Worm (Caenorhabditis elegans) whole organism, L2 larva: ENCODE results near the gene sdc-2.
A peak's percentile ranks its signal among the peaks of the same experiment; 100 is the strongest.

Experiments
- F13H6.1 ChIP-seq: sonication (generic microtip); optimal IDR thresholded peaks from 2 replicates; lab custom pipeline; 2016; ENCODE audit warnings: missing genetic modification characterization, missing compliant biosample characterization
- Y55F3AM.14 ChIP-seq: fragments of 200-800 bp; sonication (Bioruptor generic); optimal IDR thresholded peaks from 2 replicates; lab custom pipeline; 2018; ENCODE audit warnings: mild to moderate bottlenecking, missing genetic modification characterization, missing compliant biosample characterization
- aly-2 ChIP-seq: fragments of 150-350 bp; optimal IDR thresholded peaks from 2 replicates; lab custom pipeline; 2014; ENCODE audit warnings: missing biosample characterization, missing genetic modification characterization
- ama-1 ChIP-seq: fragments of 150-350 bp; optimal IDR thresholded peaks from 2 replicates; lab custom pipeline; 2018; ENCODE audit warnings: inconsistent platforms
- blmp-1 ChIP-seq: sonication (generic microtip); optimal IDR thresholded peaks from 2 replicates; lab custom pipeline; 2017; ENCODE audit warnings: missing genetic modification characterization, mild to moderate bottlenecking, missing compliant biosample characterization, antibody characterized with exemption, moderate library complexity; ENCODE audit not compliant: insufficient read depth
- ceh-16 ChIP-seq: fragments of 150-350 bp; optimal IDR thresholded peaks from 2 replicates; lab custom pipeline; 2014; ENCODE audit warnings: missing biosample characterization, missing genetic modification characterization
- crh-2 ChIP-seq: sonication (generic microtip); optimal IDR thresholded peaks from 2 replicates; lab custom pipeline; 2017; ENCODE audit warnings: missing biosample characterization, missing genetic modification characterization
- dmd-4 ChIP-seq: sonication (generic microtip); optimal IDR thresholded peaks from 2 replicates; lab custom pipeline; 2017; ENCODE audit warnings: missing biosample characterization, missing genetic modification characterization
- egl-27 ChIP-seq: sonication (generic microtip); optimal IDR thresholded peaks from 3 replicates; lab custom pipeline; 2017; ENCODE audit warnings: missing biosample characterization, missing genetic modification reagents, missing genetic modification characterization
- elt-3 ChIP-seq: sonication (generic microtip); optimal IDR thresholded peaks from 2 replicates; lab custom pipeline; 2017; ENCODE audit warnings: missing biosample characterization, missing genetic modification characterization
- fos-1 ChIP-seq: fragments of 150-350 bp; optimal IDR thresholded peaks from 2 replicates; lab custom pipeline; 2014; ENCODE audit warnings: missing biosample characterization, missing genetic modification characterization
- gmeb-1 ChIP-seq: fragments of 150-350 bp; optimal IDR thresholded peaks from 2 replicates; lab custom pipeline; 2014; ENCODE audit warnings: missing biosample characterization, missing genetic modification characterization
- lin-11 ChIP-seq: fragments of 150-350 bp; sonication (generic microtip); optimal IDR thresholded peaks from 2 replicates; lab custom pipeline; 2014; ENCODE audit warnings: missing biosample characterization, missing genetic modification characterization, inconsistent platforms, mixed read lengths
- lin-39 ChIP-seq: fragments of 150-350 bp; optimal IDR thresholded peaks from 2 replicates; lab custom pipeline; 2014; ENCODE audit warnings: missing biosample characterization, missing genetic modification reagents, missing genetic modification characterization
- lsy-2 ChIP-seq, 2 experiments: fragments of 150-350 bp in 1 of 2; sonication (generic microtip) in 1 of 2; optimal IDR thresholded peaks; 2 replicates each; lab custom pipeline; 2014 to 2017; ENCODE audit warnings: missing biosample characterization in 2 of 2, missing genetic modification characterization in 2 of 2
- mab-5 ChIP-seq: fragments of 150-350 bp; optimal IDR thresholded peaks from 2 replicates; lab custom pipeline; 2014; ENCODE audit warnings: missing biosample characterization, missing genetic modification characterization
- mbf-1 ChIP-seq: sonication (generic microtip); optimal IDR thresholded peaks from 2 replicates; lab custom pipeline; 2017; ENCODE audit warnings: missing biosample characterization, missing genetic modification characterization
- mdl-1 ChIP-seq, 2 experiments: fragments of 150-350 bp in 1 of 2; sonication (generic microtip) in 1 of 2; optimal IDR thresholded peaks; 2 replicates each; lab custom pipeline; 2017; ENCODE audit warnings: missing biosample characterization in 2 of 2, missing genetic modification characterization in 2 of 2
- nhr-10 ChIP-seq: sonication (generic microtip); optimal IDR thresholded peaks from 2 replicates; lab custom pipeline; 2017; ENCODE audit warnings: missing biosample characterization, missing genetic modification characterization
- nhr-11 ChIP-seq: fragments of 150-350 bp; optimal IDR thresholded peaks from 2 replicates; lab custom pipeline; 2014; ENCODE audit warnings: missing biosample characterization, missing genetic modification characterization
- nhr-12 ChIP-seq: fragments of 150-350 bp; optimal IDR thresholded peaks from 2 replicates; lab custom pipeline; 2014; ENCODE audit warnings: missing biosample characterization, missing genetic modification characterization
- nhr-6 ChIP-seq: fragments of 150-350 bp; optimal IDR thresholded peaks from 2 replicates; lab custom pipeline; 2014; ENCODE audit warnings: missing biosample characterization, missing genetic modification characterization
- nhr-77 ChIP-seq: fragments of 150-350 bp; optimal IDR thresholded peaks from 2 replicates; lab custom pipeline; 2014; ENCODE audit warnings: missing biosample characterization, missing genetic modification characterization
- peb-1 ChIP-seq: fragments of 150-350 bp; optimal IDR thresholded peaks from 2 replicates; lab custom pipeline; 2014; ENCODE audit warnings: missing biosample characterization, missing genetic modification characterization
- sem-4 ChIP-seq: fragments of 150-350 bp; optimal IDR thresholded peaks from 2 replicates; lab custom pipeline; 2014; ENCODE audit warnings: missing biosample characterization, missing genetic modification reagents, missing genetic modification characterization
- snpc-4 ChIP-seq: fragments of 150-350 bp; optimal IDR thresholded peaks from 2 replicates; lab custom pipeline; 2014; ENCODE audit warnings: missing biosample characterization, missing genetic modification characterization
- ztf-1 ChIP-seq: fragments of 200-800 bp; sonication (Bioruptor generic); conservative IDR thresholded peaks from 2 replicates; pipeline ENCODE4 v1.3.6; 2022; ENCODE audit warnings: missing genetic modification characterization, missing compliant biosample characterization
- ztf-11 ChIP-seq: sonication (generic microtip); optimal IDR thresholded peaks from 2 replicates; lab custom pipeline; 2017; ENCODE audit warnings: missing biosample characterization, missing genetic modification characterization

The sdc-2 gene

ce11 chrX:11484027-11484426 is 38.5 kb upstream of the sdc-2 start:
- no peak for TF ChIP-seq mab-5 (tag; lab: Kevin White, UChicago)
- TF ChIP-seq mbf-1 (tag; lab: Kevin White, UChicago): no peak
- no peak for TF ChIP-seq aly-2
- TF ChIP-seq peb-1 (tag; lab: Kevin White, UChicago): no peak
- no peak for TF ChIP-seq dmd-4 (tag; lab: Kevin White, UChicago)
- no peak for TF ChIP-seq ztf-1 (GFP tag; lab: Robert Waterston, UW)
- TF ChIP-seq ztf-11 (tag; lab: Kevin White, UChicago): no peak
- TF ChIP-seq egl-27 (tag; lab: Kevin White, UChicago): no peak
- TF ChIP-seq ama-1 (lab: Kevin White, UChicago): no peak
- no peak for TF ChIP-seq nhr-10
- no peak for TF ChIP-seq nhr-12 (tag; lab: Kevin White, UChicago)
- TF ChIP-seq F13H6.1 (tag; lab: Kevin White, UChicago): no peak
- no peak for TF ChIP-seq nhr-11 (tag; lab: Kevin White, UChicago)
- no peak for TF ChIP-seq gmeb-1

ce11 chrX:11487484-11487883 is 35.0 kb upstream of the sdc-2 start, which contains the start of gene spp-9:
Gene spp-9 (plus strand): TSS chrX:11487784.
- TF ChIP-seq nhr-11 (tag; lab: Kevin White, UChicago) (no peak), mab-5 (tag; lab: Kevin White, UChicago) (no peak)

DNA sequence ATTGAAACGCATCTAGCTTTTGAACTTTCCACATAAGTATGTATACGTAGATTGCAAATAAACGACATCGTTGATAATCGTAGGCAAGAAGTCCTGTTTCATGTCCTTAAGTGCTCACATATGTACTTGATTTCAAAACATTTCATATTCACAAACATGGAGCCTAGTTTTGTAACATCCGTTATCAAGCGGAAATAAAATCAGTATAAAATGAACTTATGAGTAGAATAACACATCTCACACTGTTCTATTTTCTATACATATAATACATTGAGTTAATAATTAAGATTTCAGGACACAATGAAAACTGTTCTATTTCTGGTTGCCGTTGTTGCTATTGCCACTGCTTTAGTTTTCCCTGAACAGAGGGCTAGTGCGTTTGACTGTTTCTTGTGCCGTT is 32.7 kb upstream of the sdc-2 start, which contains the start of gene spp-21:
Gene spp-21, plus strand, starts transcription at position 301 of the 400 bp plus-strand sequence.
- TF ChIP-seq lin-11 (tag; lab: Kevin White, UChicago): no peak
- TF ChIP-seq fos-1 (tag; lab: Kevin White, UChicago): no peak
- no peak for TF ChIP-seq mdl-1 (tag; optimal IDR thresholded peaks at IDR 0.05; lab: Kevin White, UChicago)
- TF ChIP-seq nhr-6: no peak
- no peak for TF ChIP-seq ama-1 (lab: Kevin White, UChicago)
- no peak for TF ChIP-seq gmeb-1
- TF ChIP-seq ztf-11 (tag; lab: Kevin White, UChicago): no peak
- no peak for TF ChIP-seq snpc-4 (tag; lab: Kevin White, UChicago)
- TF ChIP-seq lsy-2 (tag; optimal IDR thresholded peaks at IDR 0.05; lab: Kevin White, UChicago): no peak
- TF ChIP-seq aly-2: no peak
- no peak for TF ChIP-seq nhr-10
- no peak for TF ChIP-seq sem-4

ce11 chrX:11491835-11492234 is 30.7 kb upstream of the sdc-2 start:
- TF ChIP-seq sem-4 (no peak), F13H6.1 (tag; lab: Kevin White, UChicago) (no peak), mbf-1 (tag; lab: Kevin White, UChicago) (no peak)
- TF ChIP-seq, all 48 proteins: peak for 0

DNA sequence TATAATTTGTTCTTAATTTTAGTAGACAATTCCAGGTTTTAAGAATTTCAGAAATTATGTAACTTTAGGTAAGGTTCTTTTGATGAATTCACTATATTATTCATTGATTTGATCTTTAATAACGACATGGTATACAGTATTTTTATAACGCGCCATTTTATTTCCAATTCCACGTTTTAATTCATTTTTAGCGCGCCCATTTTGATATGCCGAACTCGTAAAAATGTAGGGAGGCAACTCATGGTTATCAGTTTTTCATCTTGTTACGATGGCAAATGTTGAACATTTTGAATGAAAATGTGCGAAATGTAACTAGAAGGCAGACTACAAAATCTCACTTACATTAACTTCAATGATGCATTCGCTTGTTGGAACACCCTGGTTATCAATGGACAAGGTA is 23.6 kb upstream of the sdc-2 start:
- TF ChIP-seq Y55F3AM.14 (GFP tag; lab: Kevin White, UChicago) (no peak), fos-1 (tag; lab: Kevin White, UChicago) (peak; percentile 52), snpc-4 (tag; lab: Kevin White, UChicago) (no peak), blmp-1 (tag; lab: Kevin White, UChicago) (no peak), lin-39 (tag; lab: Kevin White, UChicago) (no peak), crh-2 (tag; lab: Kevin White, UChicago) (peak; percentile 24), nhr-77 (tag; lab: Kevin White, UChicago) (no peak), lin-11 (tag; lab: Kevin White, UChicago) (no peak), elt-3 (tag; lab: Kevin White, UChicago) (no peak)
- TF ChIP-seq, all 48 proteins: peak for 2

ce11 chrX:11499738-11500137 is 22.8 kb upstream of the sdc-2 start, which contains the start of gene T25C12.3:
Gene T25C12.3 (minus strand): TSS chrX:11499999.
- peak; percentile 55 for TF ChIP-seq fos-1 (tag; lab: Kevin White, UChicago)
- TF ChIP-seq aly-2: no peak

- no peak for TF ChIP-seq ceh-16 (tag; lab: Kevin White, UChicago)
- TF ChIP-seq fos-1 (tag; lab: Kevin White, UChicago): peak; percentile 79
- peak; percentile 34 for TF ChIP-seq crh-2 (tag; lab: Kevin White, UChicago)
These were observed 21.9 kb upstream of the sdc-2 start for ce11 chrX:11500589-11500988.
